Fruit fly (Drosophila melanogaster) whole organism: ENCODE data around the gene pad.

Experiments
- Dll ChIP-seq: fragments of >200 bp; optimal IDR thresholded peaks from 2 replicates; lab custom pipeline; 2017
- EcR ChIP-seq, 2 experiments: fragments of >200 bp; optimal IDR thresholded peaks; 2 replicates each; lab custom pipeline; 2017; ENCODE audit warnings: missing biosample characterization in 2 of 2, missing genetic modification characterization in 2 of 2, missing genetic modification reagents in 2 of 2
- psq ChIP-seq: fragments of >200 bp; optimal IDR thresholded peaks from 2 replicates; lab custom pipeline; 2017
- usp ChIP-seq: fragments of >200 bp; optimal IDR thresholded peaks from 2 replicates; lab custom pipeline; 2017; ENCODE audit warnings: missing biosample characterization, missing genetic modification characterization, mixed read lengths

DNA sequence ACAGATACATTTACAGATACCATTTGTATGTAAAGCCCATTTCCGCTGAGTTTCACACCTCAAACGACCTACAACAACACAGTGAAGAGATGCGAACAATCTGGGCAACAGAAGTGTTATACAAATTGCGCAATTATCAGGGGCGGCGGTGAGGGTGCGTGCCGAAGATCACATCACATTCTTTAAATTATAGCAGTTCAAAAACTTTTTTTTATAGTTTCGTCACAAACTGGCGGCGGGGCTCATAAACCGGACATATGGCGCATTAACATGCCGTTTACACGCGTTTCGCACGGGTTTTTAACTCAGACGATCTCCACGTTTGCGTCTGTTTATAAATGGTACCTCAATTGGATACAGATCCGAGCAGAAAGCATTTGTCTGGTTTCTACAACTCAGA lies 11.1 kb downstream of the pad start:
- TF ChIP-seq EcR (GFP tag; optimal IDR thresholded peaks at IDR 0.05; lab: Kevin White, UChicago) (no peak), psq (lab: Kevin White, UChicago) (no peak), usp (GFP tag; lab: Kevin White, UChicago) (no peak), Dll (lab: Kevin White, UChicago) (no peak)
